Worm (Caenorhabditis elegans): ENCODE data around the gene mrp-7.

Gene mrp-7

ce11 chrV:19643903-19644302 is 30.7 kb upstream of the mrp-7 start, which contains the start of the genes Y43F8C.7 and mrps-28:
Gene Y43F8C.7, minus strand, starts transcription at chrV:19644030.
Gene mrps-28, plus strand, starts transcription at chrV:19644239.
- TF ChIP-seq madf-10 (tag; optimal IDR thresholded peaks at IDR 0.05) (no peak), snpc-4 (GFP tag; optimal IDR thresholded peaks at IDR 0.05) (no peak), snpc-4 (tag; optimal IDR thresholded peaks at IDR 0.05) (peak in 1 of 4 experiments; percentile 31), lsl-1 (GFP tag; optimal IDR thresholded peaks at IDR 0.05) (peak; percentile 75), dox-1 (GFP tag; IDR thresholded peaks at IDR 0.05) (0 out of 2 replicates have a peak, but pooled peaks have one; percentile 25), F33H1.4 (GFP tag; IDR thresholded peaks at IDR 0.05) (0 out of 2 replicates have a peak, but pooled peaks have one; percentile 11), repo-1 (tag; optimal IDR thresholded peaks at IDR 0.05) (no peak), lsy-27 (tag; optimal IDR thresholded peaks at IDR 0.05; ENCODE audit: borderline replicate concordance, insufficient read depth) (no peak), tbp1 (GFP tag; optimal IDR thresholded peaks at IDR 0.05) (peak; percentile 4), attf-5 (GFP tag; optimal IDR thresholded peaks at IDR 0.05) (peak; percentile 4), sdz-38 (tag; optimal IDR thresholded peaks at IDR 0.05) (no peak), cebp-1 (GFP tag; IDR thresholded peaks at IDR 0.05) (no peak), cebp-1 (tag; optimal IDR thresholded peaks at IDR 0.05) (peak; percentile 12), madf-6 (GFP tag; IDR thresholded peaks at IDR 0.05) (peak; percentile 45; the same call in 1 of the 2 replicates), zim-3 (tag; optimal IDR thresholded peaks at IDR 0.05) (no peak), gei-17 (GFP tag; optimal IDR thresholded peaks at IDR 0.05) (no peak), nfya-1 (tag; optimal IDR thresholded peaks at IDR 0.05; ENCODE audit: borderline replicate concordance, insufficient read depth) (no peak), mxl-1 (tag; optimal IDR thresholded peaks at IDR 0.05) (no peak), ztf-3 (GFP tag; optimal IDR thresholded peaks at IDR 0.05) (no peak), dpff-1 (tag; optimal IDR thresholded peaks at IDR 0.05) (no peak)

ce11 chrV:19645572-19646155 is 29.0 kb upstream of the mrp-7 start, which contains the start of gene Y43F8C.9:
Gene Y43F8C.9, plus strand, starts transcription at chrV:19646105.
- TF ChIP-seq cebp-2 (GFP tag; IDR thresholded peaks at IDR 0.05) (no peak), madf-6 (GFP tag; IDR thresholded peaks at IDR 0.05) (peak; percentile 57; the same call in 1 of the 2 replicates), nhr-80 (tag; optimal IDR thresholded peaks at IDR 0.05) (no peak), F39B2.1 (GFP tag; IDR thresholded peaks at IDR 0.05) (no peak), hsf-1 (GFP tag; IDR thresholded peaks at IDR 0.05) (no peak), nhr-90 (tag; optimal IDR thresholded peaks at IDR 0.05) (no peak), K12H6.12 (tag; optimal IDR thresholded peaks at IDR 0.05) (no peak), hmg-20 (GFP tag; IDR thresholded peaks at IDR 0.05) (no peak), lin-40 (tag; optimal IDR thresholded peaks at IDR 0.05) (no peak), snpc-3.4 (tag; optimal IDR thresholded peaks at IDR 0.05) (no peak), nhr-179 (tag; optimal IDR thresholded peaks at IDR 0.05) (no peak), chd-7 (tag; optimal IDR thresholded peaks at IDR 0.05) (no peak), sptf-2 (GFP tag; optimal IDR thresholded peaks at IDR 0.05) (no peak), athp-1 (tag; optimal IDR thresholded peaks at IDR 0.05) (no peak), madf-3 (GFP tag; IDR thresholded peaks at IDR 0.05) (no peak), lin-54 (GFP tag; optimal IDR thresholded peaks at IDR 0.05) (peak; percentile 66), Y95B8A.8 (GFP tag; IDR thresholded peaks at IDR 0.05) (no peak), nfya-1 (tag; optimal IDR thresholded peaks at IDR 0.05; ENCODE audit: borderline replicate concordance, insufficient read depth) (no peak), lsl-1 (GFP tag; optimal IDR thresholded peaks at IDR 0.05) (peak; percentile 22), ztf-28 (GFP tag; IDR thresholded peaks at IDR 0.05) (no peak), tbp1 (GFP tag; optimal IDR thresholded peaks at IDR 0.05) (no peak), D2030.7 (GFP tag; IDR thresholded peaks at IDR 0.05) (0 out of 2 replicates have a peak, but pooled peaks have one; percentile 20), K11D2.4 (GFP tag; IDR thresholded peaks at IDR 0.05) (no peak), F33H1.4 (GFP tag; IDR thresholded peaks at IDR 0.05) (no peak; the same call in 1 of the 2 replicates), cebp-1 (GFP tag; IDR thresholded peaks at IDR 0.05) (no peak), cebp-1 (tag; optimal IDR thresholded peaks at IDR 0.05) (no peak), Y53G8AR.9 (GFP tag; conservative IDR thresholded peaks at IDR 0.05) (no peak), nhr-120 (GFP tag; IDR thresholded peaks at IDR 0.05) (no peak), pbrm-1 (GFP tag; IDR thresholded peaks at IDR 0.05) (no peak), dpl-1 (GFP tag; optimal IDR thresholded peaks at IDR 0.05) (peak; percentile 6), xnd-1 (tag; optimal IDR thresholded peaks at IDR 0.05) (peak; percentile 5), ztf-3 (GFP tag; optimal IDR thresholded peaks at IDR 0.05) (no peak), ceh-91 (GFP tag; IDR thresholded peaks at IDR 0.05) (0 out of 2 replicates have a peak, but pooled peaks have one; percentile 20), F49E8.2 (tag; optimal IDR thresholded peaks at IDR 0.05; ENCODE audit: insufficient read depth) (peak; percentile 29)
